Worm (Caenorhabditis elegans): ENCODE results near the gene T26E4.9.

- TF ChIP-seq ZK546.5 (tag; optimal IDR thresholded peaks at IDR 0.05), result no peak
- no peak for TF ChIP-seq nhr-77 (tag; optimal IDR thresholded peaks at IDR 0.05)
- no peak for TF ChIP-seq C34F6.9 (tag; optimal IDR thresholded peaks at IDR 0.05)
- no peak for TF ChIP-seq egl-27 (tag; optimal IDR thresholded peaks at IDR 0.05)
- no peak for TF ChIP-seq lsy-2 (tag; optimal IDR thresholded peaks at IDR 0.05)
Measured at ce11 chrV:15833622-15834021, 31.1 kb upstream of the T26E4.9 start, which contains the start of gene srbc-54.
